Worm (Caenorhabditis elegans) whole organism, midembryonic: ENCODE results near the gene T27E4.5.

Experiments
- T22C8.4 ChIP-seq: fragments of 200-800 bp; sonication (Bioruptor generic); IDR thresholded peaks from 2 replicates; pipeline ENCODE4 v1.3.6; 2022; ENCODE audit warnings: missing genetic modification characterization, missing compliant biosample characterization
- cog-1 ChIP-seq: sonication (generic microtip); optimal IDR thresholded peaks from 2 replicates; lab custom pipeline; 2016; ENCODE audit warnings: missing genetic modification characterization, missing compliant biosample characterization
- flt-1 ChIP-seq: fragments of 200-800 bp; sonication (Bioruptor generic); IDR thresholded peaks from 2 replicates; pipeline ENCODE4 v1.3.6; 2022; ENCODE audit warnings: missing genetic modification characterization, missing compliant biosample characterization
- klf-2 ChIP-seq: fragments of 200-800 bp; sonication (Bioruptor generic); conservative IDR thresholded peaks from 2 replicates; pipeline ENCODE4 v1.3.6; 2022; ENCODE audit warnings: missing genetic modification reagents, missing genetic modification characterization, missing compliant biosample characterization
- med-1 ChIP-seq: sonication (generic microtip); optimal IDR thresholded peaks from 2 replicates; lab custom pipeline; 2017; ENCODE audit warnings: missing genetic modification characterization, mild to moderate bottlenecking, missing compliant biosample characterization, antibody characterized with exemption, missing genetic modification reagents; ENCODE audit not compliant: insufficient read depth
- ref-1 ChIP-seq: fragments of 200-800 bp; sonication (Bioruptor generic); conservative IDR thresholded peaks from 2 replicates; pipeline ENCODE4 v1.3.6; 2022; ENCODE audit warnings: missing genetic modification reagents, missing genetic modification characterization, missing compliant biosample characterization
- tab-1 ChIP-seq: fragments of 200-800 bp; sonication (Bioruptor generic); IDR thresholded peaks from 2 replicates; pipeline ENCODE4 v1.3.6; 2022; ENCODE audit warnings: missing genetic modification characterization, missing compliant biosample characterization
- ztf-29 ChIP-seq: fragments of 200-800 bp; sonication (Bioruptor generic); IDR thresholded peaks from 2 replicates; pipeline ENCODE4 v1.3.6; 2022; ENCODE audit warnings: missing genetic modification reagents, missing genetic modification characterization, missing compliant biosample characterization

ce11 chrV:9108219-9108618 lies 38.6 kb upstream of the T27E4.5 start, which contains the start of gene F21C10.18:
- no peak for TF ChIP-seq flt-1
- TF ChIP-seq tab-1 (GFP tag; lab: Robert Waterston, UW) = no peak
- no peak for TF ChIP-seq ztf-29
- TF ChIP-seq med-1 (GFP tag; lab: Kevin White, UChicago) = no peak
- TF ChIP-seq klf-2 (GFP tag; lab: Robert Waterston, UW) = no peak
- TF ChIP-seq cog-1 (tag; lab: Kevin White, UChicago) = no peak
- no peak for TF ChIP-seq ref-1 (GFP tag; lab: Robert Waterston, UW)
- no peak for TF ChIP-seq T22C8.4 (GFP tag; lab: Robert Waterston, UW)
